Worm (Caenorhabditis elegans): ENCODE measurements around the gene T16G1.3.

- TF ChIP-seq unc-130 (GFP tag; optimal IDR thresholded peaks at IDR 0.05) (no peak), unc-62 (GFP tag; optimal IDR thresholded peaks at IDR 0.05 in 1 of 2) (no peak), unc-62 (tag; optimal IDR thresholded peaks at IDR 0.05) (no peak), nhr-11 (tag; optimal IDR thresholded peaks at IDR 0.05) (no peak), lsy-2 (tag; optimal IDR thresholded peaks at IDR 0.05) (no peak), ceh-20 (GFP tag; IDR thresholded peaks at IDR 0.05) (no peak), lin-38 (GFP tag; IDR thresholded peaks at IDR 0.05) (no peak), lin-13 (GFP tag; optimal IDR thresholded peaks at IDR 0.05) (no peak), unc-39 (tag; optimal IDR thresholded peaks at IDR 0.05) (no peak), mdl-1 (tag; optimal IDR thresholded peaks at IDR 0.05) (no peak), egl-27 (tag; optimal IDR thresholded peaks at IDR 0.05) (no peak), fkh-10 (GFP tag; optimal IDR thresholded peaks at IDR 0.05) (no peak), lir-3 (tag; optimal IDR thresholded peaks at IDR 0.05) (no peak)
Observed at ce11 chrV:12907436-12907835, 36.7 kb downstream of the T16G1.3 start.

Data from whole organism, L4 larva.